Worm (Caenorhabditis elegans): ENCODE results near the gene K02E7.4.

DNA sequence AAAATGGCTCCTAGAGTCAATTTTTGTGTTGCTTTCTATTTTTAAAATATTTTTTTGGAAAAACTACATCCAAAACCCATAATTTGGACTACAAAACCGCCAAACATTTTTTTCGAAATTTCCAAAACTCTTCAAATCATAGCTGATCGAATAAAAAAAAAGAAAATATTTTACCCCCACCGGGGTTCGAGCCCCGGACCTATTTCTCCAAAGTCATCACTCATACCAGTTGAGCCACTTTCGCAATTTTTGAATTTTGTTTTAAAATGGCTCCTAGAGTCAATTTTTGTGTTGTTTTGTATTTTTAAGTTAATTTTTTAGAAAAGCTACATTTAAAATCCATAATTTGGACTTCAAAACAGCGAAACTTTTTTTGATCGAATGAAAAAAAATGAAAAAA lies 13.3 kb downstream of the K02E7.4 start:
- no peak for TF ChIP-seq elt-1 (tag; optimal IDR thresholded peaks at IDR 0.05)
- no peak for TF ChIP-seq R02D3.7 (tag; optimal IDR thresholded peaks at IDR 0.05)
- TF ChIP-seq nhr-25 (tag; optimal IDR thresholded peaks at IDR 0.05) = no peak
- TF ChIP-seq snpc-4 (tag; optimal IDR thresholded peaks at IDR 0.05) = no peak
- no peak for TF ChIP-seq dmd-4 (tag; optimal IDR thresholded peaks at IDR 0.05)
- no peak for TF ChIP-seq mdl-1 (tag; optimal IDR thresholded peaks at IDR 0.05)
- TF ChIP-seq ztf-4 (tag; optimal IDR thresholded peaks at IDR 0.05) = no peak
- no peak for TF ChIP-seq mbf-1 (tag; optimal IDR thresholded peaks at IDR 0.05)
- TF ChIP-seq unc-39 (tag; optimal IDR thresholded peaks at IDR 0.05) = no peak

Measured in whole organism, L2 larva.